Fruit fly (Drosophila melanogaster): ENCODE data around the gene aus.
A peak's percentile ranks its signal among the peaks of the same experiment; 100 is the strongest.

- TF ChIP-seq pad (GFP tag; optimal IDR thresholded peaks at IDR 0.05) (peak; percentile 78), Hr96 (GFP tag; optimal IDR thresholded peaks at IDR 0.05) (no peak), CG5204 (GFP tag; optimal IDR thresholded peaks at IDR 0.05) (no peak), CG1620 (GFP tag; optimal IDR thresholded peaks at IDR 0.05) (no peak), Clk (GFP tag; optimal IDR thresholded peaks at IDR 0.05) (peak; percentile 29), CG7101 (tag; optimal IDR thresholded peaks at IDR 0.05) (peak; percentile 47), cnc (optimal IDR thresholded peaks at IDR 0.05) (no peak), CG11617 (GFP tag; optimal IDR thresholded peaks at IDR 0.05) (no peak), tj (GFP tag; optimal IDR thresholded peaks at IDR 0.05) (peak; percentile 29)
These were observed 26.9 kb upstream of the aus start for dm6 chr3R:21376331-21376761.

Measured in whole organism, adult.